Worm (Caenorhabditis elegans) whole organism, mixed stage, embryonic: Measurements from ENCODE around the gene irld-51.

ENCODE experiments used
- M03D4.4 ChIP-seq: sonication (generic microtip); optimal IDR thresholded peaks from 2 replicates; lab custom pipeline; 2017; ENCODE audit warnings: mild to moderate bottlenecking, missing genetic modification characterization, missing compliant biosample characterization
- bed-3 ChIP-seq: fragments of 200-800 bp; sonication (Bioruptor generic); optimal IDR thresholded peaks from 3 replicates; lab custom pipeline; 2018; ENCODE audit warnings: mild to moderate bottlenecking, missing genetic modification characterization, moderate library complexity, missing compliant biosample characterization
- blmp-1 ChIP-seq: fragments of 150-350 bp; optimal IDR thresholded peaks from 2 replicates; lab custom pipeline; 2014; ENCODE audit warnings: missing biosample characterization, missing genetic modification characterization
- ceh-83 ChIP-seq: fragments of 200-800 bp; sonication (Bioruptor generic); optimal IDR thresholded peaks from 2 replicates; lab custom pipeline; 2018; ENCODE audit warnings: mild to moderate bottlenecking, missing genetic modification characterization, missing compliant biosample characterization
- ces-1 ChIP-seq: fragments of 150-350 bp; optimal IDR thresholded peaks from 2 replicates; lab custom pipeline; 2014; ENCODE audit warnings: missing biosample characterization, missing genetic modification reagents, missing genetic modification characterization
- cnd-1 ChIP-seq: fragments of 200-800 bp; sonication (Bioruptor generic); optimal IDR thresholded peaks from 2 replicates; lab custom pipeline; 2018; ENCODE audit warnings: mild to moderate bottlenecking, missing genetic modification characterization, missing compliant biosample characterization
- drap-1 ChIP-seq: fragments of 200-800 bp; sonication (Bioruptor generic); optimal IDR thresholded peaks from 3 replicates; lab custom pipeline; 2018; ENCODE audit warnings: mild to moderate bottlenecking, missing genetic modification characterization, missing compliant biosample characterization
- elt-1 ChIP-seq: sonication (generic microtip); optimal IDR thresholded peaks from 2 replicates; lab custom pipeline; 2017; ENCODE audit warnings: missing genetic modification characterization, mild to moderate bottlenecking, missing compliant biosample characterization, antibody characterized with exemption, moderate library complexity, borderline replicate concordance; ENCODE audit not compliant: insufficient read depth
- elt-3 ChIP-seq: fragments of 150-350 bp; optimal IDR thresholded peaks from 2 replicates; lab custom pipeline; 2014; ENCODE audit warnings: missing biosample characterization, missing genetic modification characterization
- flh-1 ChIP-seq: fragments of 200-800 bp; sonication (Bioruptor generic); optimal IDR thresholded peaks from 2 replicates; lab custom pipeline; 2018; ENCODE audit warnings: mild to moderate bottlenecking, missing genetic modification characterization, moderate library complexity, missing compliant biosample characterization
- lin-13 ChIP-seq: fragments of 150-350 bp; optimal IDR thresholded peaks from 2 replicates; lab custom pipeline; 2014; ENCODE audit warnings: missing biosample characterization, missing genetic modification characterization
- lin-32 ChIP-seq: fragments of 200-800 bp; sonication (Bioruptor generic); optimal IDR thresholded peaks from 2 replicates; lab custom pipeline; 2018; ENCODE audit warnings: mild to moderate bottlenecking, missing genetic modification characterization, missing compliant biosample characterization
- lsy-2 ChIP-seq: fragments of 150-350 bp; optimal IDR thresholded peaks from 2 replicates; lab custom pipeline; 2014; ENCODE audit warnings: missing biosample characterization, missing genetic modification characterization
- mep-1 ChIP-seq: fragments of 150-350 bp; optimal IDR thresholded peaks from 2 replicates; lab custom pipeline; 2017; ENCODE audit warnings: missing biosample characterization, missing genetic modification reagents, missing genetic modification characterization, inconsistent platforms
- mls-2 ChIP-seq: sonication (generic microtip); optimal IDR thresholded peaks from 2 replicates; lab custom pipeline; 2016; ENCODE audit warnings: mild to moderate bottlenecking, missing genetic modification characterization, moderate library complexity, missing compliant biosample characterization
- nhr-12 ChIP-seq: fragments of 150-350 bp; optimal IDR thresholded peaks from 2 replicates; lab custom pipeline; 2014; ENCODE audit warnings: missing biosample characterization, missing genetic modification characterization
- nhr-2 ChIP-seq: fragments of 150-350 bp; optimal IDR thresholded peaks from 2 replicates; lab custom pipeline; 2014; ENCODE audit warnings: missing biosample characterization, missing genetic modification characterization
- nhr-237 ChIP-seq: fragments of 150-350 bp; optimal IDR thresholded peaks from 2 replicates; lab custom pipeline; 2014; ENCODE audit warnings: missing biosample characterization, missing genetic modification characterization
- nhr-28 ChIP-seq: fragments of 150-350 bp; optimal IDR thresholded peaks from 2 replicates; lab custom pipeline; 2014; ENCODE audit warnings: missing biosample characterization, missing genetic modification characterization
- nhr-76 ChIP-seq: sonication (generic microtip); optimal IDR thresholded peaks from 2 replicates; lab custom pipeline; 2017; ENCODE audit warnings: missing biosample characterization, missing genetic modification characterization
- pha-4 ChIP-seq: fragments of 150-350 bp; optimal IDR thresholded peaks from 2 replicates; lab custom pipeline; 2018; ENCODE audit warnings: missing biosample characterization, missing genetic modification reagents, missing genetic modification characterization
- sem-2 ChIP-seq: fragments of 200-800 bp; sonication (Bioruptor generic); optimal IDR thresholded peaks from 2 replicates; lab custom pipeline; 2018; ENCODE audit warnings: mild to moderate bottlenecking, missing genetic modification characterization, missing compliant biosample characterization
- snpc-4 ChIP-seq: fragments of 150-350 bp; optimal IDR thresholded peaks from 2 replicates; lab custom pipeline; 2014; ENCODE audit warnings: missing biosample characterization, missing genetic modification characterization
- sptf-1 ChIP-seq: sonication (generic microtip); optimal IDR thresholded peaks from 2 replicates; lab custom pipeline; 2017; ENCODE audit warnings: mild to moderate bottlenecking, missing genetic modification characterization, moderate library complexity, missing compliant biosample characterization
- tbx-8 ChIP-seq: fragments of 200-800 bp; sonication (Bioruptor generic); optimal IDR thresholded peaks from 2 replicates; lab custom pipeline; 2018; ENCODE audit warnings: mild to moderate bottlenecking, missing genetic modification characterization, moderate library complexity, missing compliant biosample characterization
- unc-120 ChIP-seq: sonication (generic microtip); optimal IDR thresholded peaks from 2 replicates; lab custom pipeline; 2017; ENCODE audit warnings: missing genetic modification characterization, missing compliant biosample characterization; ENCODE audit not compliant: poor library complexity, severe bottlenecking
- unc-39 ChIP-seq: fragments of 150-350 bp; optimal IDR thresholded peaks from 2 replicates; lab custom pipeline; 2014; ENCODE audit warnings: missing biosample characterization, missing genetic modification characterization
- unc-62 ChIP-seq: fragments of 150-350 bp; optimal IDR thresholded peaks from 2 replicates; lab custom pipeline; 2014; ENCODE audit warnings: missing biosample characterization, missing genetic modification reagents, missing genetic modification characterization
- zip-8 ChIP-seq: fragments of 150-350 bp; optimal IDR thresholded peaks from 2 replicates; lab custom pipeline; 2014; ENCODE audit warnings: missing biosample characterization, missing genetic modification characterization
- ztf-11 ChIP-seq: fragments of 150-350 bp; optimal IDR thresholded peaks from 2 replicates; lab custom pipeline; 2014; ENCODE audit warnings: missing biosample characterization, missing genetic modification characterization

irld-51 gene

DNA sequence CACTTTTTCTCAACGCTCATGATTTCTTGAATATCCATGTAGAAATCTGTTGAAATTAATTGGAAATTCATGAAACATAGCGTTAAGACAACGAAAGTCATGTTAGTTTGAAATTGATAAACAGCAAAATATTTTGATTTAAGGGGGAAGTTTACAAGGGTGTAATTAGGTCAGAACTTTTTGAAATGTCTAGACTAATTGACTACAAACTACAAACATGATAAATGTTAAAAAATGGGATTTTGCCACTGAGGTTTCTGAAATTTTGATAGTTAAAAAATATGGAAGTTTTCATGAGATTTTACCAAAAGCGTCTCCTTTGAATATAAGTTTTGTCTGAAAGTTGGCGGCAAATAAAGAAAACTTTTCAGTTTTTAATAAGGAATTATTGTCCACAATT, 14.7 kb downstream of the irld-51 start, which contains the start of gene irld-65:
Gene irld-65, minus strand, starts transcription at position 101 of the 400 bp plus-strand sequence.
- TF ChIP-seq lin-13 (tag; lab: Kevin White, UChicago) (no peak), nhr-28 (tag; lab: Kevin White, UChicago) (no peak), pha-4 (no peak), lin-32 (no peak), drap-1 (no peak), tbx-8 (GFP tag; lab: Kevin White, UChicago) (no peak), elt-1 (tag; lab: Kevin White, UChicago) (no peak), mep-1 (tag; lab: Kevin White, UChicago) (no peak), nhr-76 (no peak), unc-62 (GFP tag; lab: Kevin White, UChicago) (no peak), snpc-4 (tag; lab: Kevin White, UChicago) (no peak), nhr-12 (tag; lab: Kevin White, UChicago) (no peak), M03D4.4 (no peak)

ce11 chrII:2934354-2934753, 18.2 kb downstream of the irld-51 start, which contains the start of gene irld-67:
TSS of gene irld-67 (minus strand) at chrII:2934454.
- TF ChIP-seq ztf-11 (no peak), drap-1 (no peak), elt-3 (tag; lab: Kevin White, UChicago) (no peak), mls-2 (tag; lab: Kevin White, UChicago) (no peak), zip-8 (tag; lab: Kevin White, UChicago) (no peak), sem-2 (GFP tag; lab: Kevin White, UChicago) (no peak)

ce11 chrII:2931564-2931963, 21.0 kb downstream of the irld-51 start:
- TF ChIP-seq blmp-1, result no peak
- TF ChIP-seq ceh-83, result no peak
- no peak for TF ChIP-seq ces-1
- no peak for TF ChIP-seq unc-62 (GFP tag; lab: Kevin White, UChicago)
- TF ChIP-seq pha-4, result no peak
- no peak for TF ChIP-seq cnd-1 (tag; lab: Kevin White, UChicago)
- TF ChIP-seq tbx-8 (GFP tag; lab: Kevin White, UChicago), result no peak
- no peak for TF ChIP-seq snpc-4 (tag; lab: Kevin White, UChicago)
- TF ChIP-seq drap-1, result no peak
- no peak for TF ChIP-seq mls-2 (tag; lab: Kevin White, UChicago)
- no peak for TF ChIP-seq nhr-237 (tag; lab: Kevin White, UChicago)
- TF ChIP-seq zip-8 (tag; lab: Kevin White, UChicago), result no peak
- TF ChIP-seq M03D4.4, result no peak
- TF ChIP-seq lsy-2 (tag; lab: Kevin White, UChicago), result no peak
- TF ChIP-seq, all 35 proteins: peak for 0

- TF ChIP-seq nhr-76 (no peak), zip-8 (tag; lab: Kevin White, UChicago) (no peak), unc-120 (tag; lab: Kevin White, UChicago) (no peak), nhr-12 (tag; lab: Kevin White, UChicago) (no peak), ces-1 (no peak), lsy-2 (tag; lab: Kevin White, UChicago) (no peak)
Observed at ce11 chrII:2930499-2930898, 22.0 kb downstream of the irld-51 start, which contains the start of the genes irld-64 and irld-63. TSS of gene irld-64 (minus strand) at chrII:2930599. TSS of gene irld-63 (plus strand) at chrII:2930728.

- TF ChIP-seq nhr-12 (tag; lab: Kevin White, UChicago) (no peak), unc-39 (no peak)
Observed at ce11 chrII:2929846-2930245, 22.7 kb downstream of the irld-51 start.

- no peak for TF ChIP-seq unc-62 (GFP tag; lab: Kevin White, UChicago)
- no peak for TF ChIP-seq snpc-4 (tag; lab: Kevin White, UChicago)
- TF ChIP-seq elt-3 (tag; lab: Kevin White, UChicago), result no peak
- TF ChIP-seq nhr-76, result no peak
- no peak for TF ChIP-seq pha-4
- TF ChIP-seq lin-13 (tag; lab: Kevin White, UChicago), result no peak
- TF ChIP-seq nhr-237 (tag; lab: Kevin White, UChicago), result no peak
- no peak for TF ChIP-seq tbx-8 (GFP tag; lab: Kevin White, UChicago)
- no peak for TF ChIP-seq bed-3 (GFP tag; lab: Kevin White, UChicago)
- TF ChIP-seq flh-1 (GFP tag; lab: Kevin White, UChicago), result no peak
- no peak for TF ChIP-seq ces-1
- TF ChIP-seq lsy-2 (tag; lab: Kevin White, UChicago), result no peak
- no peak for TF ChIP-seq nhr-2 (tag; lab: Kevin White, UChicago)
- TF ChIP-seq sptf-1, result no peak
Observed at ce11 chrII:2927533-2927932, 25.0 kb downstream of the irld-51 start, which contains the start of the genes ZK355.3 and ZK355.8. TSS of gene ZK355.3 (minus strand) at chrII:2927633. TSS of gene ZK355.8 (plus strand) at chrII:2927804.
